Worm (Caenorhabditis elegans) whole organism, L2 larva: ENCODE data around the gene B0244.7.

Experiments used
- C34F6.9 ChIP-seq: fragments of 150-350 bp; optimal IDR thresholded peaks from 2 replicates; lab custom pipeline; 2014; ENCODE audit warnings: missing biosample characterization, missing genetic modification characterization
- F13H6.1 ChIP-seq: sonication (generic microtip); optimal IDR thresholded peaks from 2 replicates; lab custom pipeline; 2016; ENCODE audit warnings: missing genetic modification characterization, missing compliant biosample characterization
- R02D3.7 ChIP-seq: fragments of 150-350 bp; optimal IDR thresholded peaks from 2 replicates; lab custom pipeline; 2014; ENCODE audit warnings: missing biosample characterization, missing genetic modification characterization
- Y55F3AM.14 ChIP-seq: fragments of 200-800 bp; sonication (Bioruptor generic); optimal IDR thresholded peaks from 2 replicates; lab custom pipeline; 2018; ENCODE audit warnings: mild to moderate bottlenecking, missing genetic modification characterization, missing compliant biosample characterization
- alr-1 ChIP-seq: fragments of 150-350 bp; optimal IDR thresholded peaks from 2 replicates; lab custom pipeline; 2014; ENCODE audit warnings: missing biosample characterization, missing genetic modification characterization
- ama-1 ChIP-seq: fragments of 150-350 bp; optimal IDR thresholded peaks from 2 replicates; lab custom pipeline; 2018; ENCODE audit warnings: inconsistent platforms
- blmp-1 ChIP-seq: sonication (generic microtip); optimal IDR thresholded peaks from 2 replicates; lab custom pipeline; 2017; ENCODE audit warnings: missing genetic modification characterization, mild to moderate bottlenecking, missing compliant biosample characterization, antibody characterized with exemption, moderate library complexity; ENCODE audit not compliant: insufficient read depth
- ceh-16 ChIP-seq: fragments of 150-350 bp; optimal IDR thresholded peaks from 2 replicates; lab custom pipeline; 2014; ENCODE audit warnings: missing biosample characterization, missing genetic modification characterization
- crh-2 ChIP-seq: sonication (generic microtip); optimal IDR thresholded peaks from 2 replicates; lab custom pipeline; 2017; ENCODE audit warnings: missing biosample characterization, missing genetic modification characterization
- egl-27 ChIP-seq: sonication (generic microtip); optimal IDR thresholded peaks from 3 replicates; lab custom pipeline; 2017; ENCODE audit warnings: missing biosample characterization, missing genetic modification reagents, missing genetic modification characterization
- elt-1 ChIP-seq: fragments of 150-350 bp; optimal IDR thresholded peaks from 2 replicates; lab custom pipeline; 2014; ENCODE audit warnings: missing biosample characterization, missing genetic modification characterization
- fos-1 ChIP-seq: fragments of 150-350 bp; optimal IDR thresholded peaks from 2 replicates; lab custom pipeline; 2014; ENCODE audit warnings: missing biosample characterization, missing genetic modification characterization
- gmeb-1 ChIP-seq: fragments of 150-350 bp; optimal IDR thresholded peaks from 2 replicates; lab custom pipeline; 2014; ENCODE audit warnings: missing biosample characterization, missing genetic modification characterization
- lin-11 ChIP-seq: fragments of 150-350 bp; sonication (generic microtip); optimal IDR thresholded peaks from 2 replicates; lab custom pipeline; 2014; ENCODE audit warnings: missing biosample characterization, missing genetic modification characterization, inconsistent platforms, mixed read lengths
- lin-13 ChIP-seq: fragments of 150-350 bp; optimal IDR thresholded peaks from 2 replicates; lab custom pipeline; 2014; ENCODE audit warnings: missing biosample characterization, missing genetic modification reagents, missing genetic modification characterization
- lin-39 ChIP-seq: fragments of 150-350 bp; optimal IDR thresholded peaks from 2 replicates; lab custom pipeline; 2014; ENCODE audit warnings: missing biosample characterization, missing genetic modification reagents, missing genetic modification characterization
- lsy-2 ChIP-seq, 2 experiments: fragments of 150-350 bp in 1 of 2; sonication (generic microtip) in 1 of 2; optimal IDR thresholded peaks; 2 replicates each; lab custom pipeline; 2014 to 2017; ENCODE audit warnings: missing biosample characterization in 2 of 2, missing genetic modification characterization in 2 of 2
- mab-5 ChIP-seq: fragments of 150-350 bp; optimal IDR thresholded peaks from 2 replicates; lab custom pipeline; 2014; ENCODE audit warnings: missing biosample characterization, missing genetic modification characterization
- mdl-1 ChIP-seq, 2 experiments: fragments of 150-350 bp in 1 of 2; sonication (generic microtip) in 1 of 2; optimal IDR thresholded peaks; 2 replicates each; lab custom pipeline; 2017; ENCODE audit warnings: missing biosample characterization in 2 of 2, missing genetic modification characterization in 2 of 2
- nhr-10 ChIP-seq: sonication (generic microtip); optimal IDR thresholded peaks from 2 replicates; lab custom pipeline; 2017; ENCODE audit warnings: missing biosample characterization, missing genetic modification characterization
- nhr-11 ChIP-seq: fragments of 150-350 bp; optimal IDR thresholded peaks from 2 replicates; lab custom pipeline; 2014; ENCODE audit warnings: missing biosample characterization, missing genetic modification characterization
- nhr-12 ChIP-seq: fragments of 150-350 bp; optimal IDR thresholded peaks from 2 replicates; lab custom pipeline; 2014; ENCODE audit warnings: missing biosample characterization, missing genetic modification characterization
- nhr-129 ChIP-seq: fragments of 150-350 bp; optimal IDR thresholded peaks from 2 replicates; lab custom pipeline; 2014; ENCODE audit warnings: missing biosample characterization, missing genetic modification characterization
- nhr-21 ChIP-seq: fragments of 150-350 bp; optimal IDR thresholded peaks from 2 replicates; lab custom pipeline; 2014; ENCODE audit warnings: missing biosample characterization, missing genetic modification characterization
- nhr-23 ChIP-seq: fragments of 150-350 bp; optimal IDR thresholded peaks from 2 replicates; lab custom pipeline; 2014; ENCODE audit warnings: missing biosample characterization, missing genetic modification reagents, missing genetic modification characterization
- nhr-25 ChIP-seq: fragments of 150-350 bp; sonication (generic microtip); optimal IDR thresholded peaks from 3 replicates; lab custom pipeline; 2014; ENCODE audit warnings: missing biosample characterization, missing genetic modification characterization
- nhr-6 ChIP-seq: fragments of 150-350 bp; optimal IDR thresholded peaks from 2 replicates; lab custom pipeline; 2014; ENCODE audit warnings: missing biosample characterization, missing genetic modification characterization
- sem-4 ChIP-seq: fragments of 150-350 bp; optimal IDR thresholded peaks from 2 replicates; lab custom pipeline; 2014; ENCODE audit warnings: missing biosample characterization, missing genetic modification reagents, missing genetic modification characterization
- sma-3 ChIP-seq: sonication (generic microtip); optimal IDR thresholded peaks from 2 replicates; lab custom pipeline; 2016; ENCODE audit warnings: missing genetic modification reagents, missing genetic modification characterization, missing compliant biosample characterization
- sma-9 ChIP-seq, 2 experiments: fragments of 150-350 bp in 1 of 2; sonication (generic microtip) in 1 of 2; optimal IDR thresholded peaks; 2 replicates each; lab custom pipeline; 2014 to 2016; ENCODE audit warnings: missing genetic modification characterization in 2 of 2, mild to moderate bottlenecking in 1 of 2, missing biosample characterization in 1 of 2, missing compliant biosample characterization in 1 of 2, missing genetic modification reagents in 1 of 2, moderate library complexity in 1 of 2
- snpc-4 ChIP-seq: fragments of 150-350 bp; optimal IDR thresholded peaks from 2 replicates; lab custom pipeline; 2014; ENCODE audit warnings: missing biosample characterization, missing genetic modification characterization
- unc-39 ChIP-seq: fragments of 150-350 bp; optimal IDR thresholded peaks from 2 replicates; lab custom pipeline; 2014; ENCODE audit warnings: missing biosample characterization, missing genetic modification characterization
- unc-55 ChIP-seq: fragments of 150-350 bp; sonication (generic microtip); optimal IDR thresholded peaks from 3 replicates; lab custom pipeline; 2014; ENCODE audit warnings: missing biosample characterization, missing genetic modification reagents, missing genetic modification characterization
- unc-62 ChIP-seq: fragments of 150-350 bp; optimal IDR thresholded peaks from 2 replicates; lab custom pipeline; 2014; ENCODE audit warnings: missing biosample characterization, missing genetic modification reagents, missing genetic modification characterization
- zag-1 ChIP-seq: fragments of 150-350 bp; optimal IDR thresholded peaks from 2 replicates; lab custom pipeline; 2014; ENCODE audit warnings: missing biosample characterization, missing genetic modification characterization
- ztf-1 ChIP-seq: fragments of 200-800 bp; sonication (Bioruptor generic); conservative IDR thresholded peaks from 2 replicates; pipeline ENCODE4 v1.3.6; 2022; ENCODE audit warnings: missing genetic modification characterization, missing compliant biosample characterization
- ztf-11 ChIP-seq: sonication (generic microtip); optimal IDR thresholded peaks from 2 replicates; lab custom pipeline; 2017; ENCODE audit warnings: missing biosample characterization, missing genetic modification characterization
- ztf-4 ChIP-seq: fragments of 150-350 bp; optimal IDR thresholded peaks from 2 replicates; lab custom pipeline; 2014; ENCODE audit warnings: missing biosample characterization, missing genetic modification characterization

The B0244.7 gene

DNA sequence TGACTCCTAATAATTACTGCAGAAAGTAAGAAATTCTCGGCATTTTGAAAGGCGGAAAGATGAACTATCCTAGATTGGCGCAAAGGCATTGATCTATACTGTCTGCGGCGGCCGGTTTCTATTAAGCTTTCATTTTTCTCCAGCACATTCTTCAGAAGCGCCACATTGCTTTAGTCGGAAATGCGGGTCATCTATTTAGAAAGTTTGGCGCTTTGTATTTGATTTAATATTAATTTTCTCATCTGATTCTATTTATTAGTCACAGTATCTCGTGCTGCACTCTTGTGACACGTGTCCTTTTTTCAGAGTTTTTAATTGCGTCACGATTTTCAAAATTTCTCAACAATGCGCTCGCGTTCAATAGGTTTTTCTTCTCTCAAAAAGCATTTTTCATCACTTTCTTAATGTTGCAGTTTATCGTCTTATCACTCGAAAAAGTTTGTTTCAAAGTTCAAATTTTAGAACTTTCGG, 16.3 kb upstream of the B0244.7 start:
- TF ChIP-seq sma-3 (GFP tag; lab: Kevin White, UChicago) (no peak), fos-1 (tag; lab: Kevin White, UChicago) (no peak), R02D3.7 (no peak), lsy-2 (tag; optimal IDR thresholded peaks at IDR 0.05; lab: Kevin White, UChicago) (no peak), nhr-6 (tag; lab: Kevin White, UChicago) (peak; percentile 16), mab-5 (tag; lab: Kevin White, UChicago) (no peak), nhr-12 (no peak), nhr-23 (tag; lab: Kevin White, UChicago) (no peak), ztf-1 (GFP tag; lab: Robert Waterston, UW) (no peak), lin-39 (tag; lab: Kevin White, UChicago) (no peak), lin-13 (no peak), sma-9 (GFP tag; optimal IDR thresholded peaks at IDR 0.05; lab: Kevin White, UChicago) (peak; percentile 2), sma-9 (tag; optimal IDR thresholded peaks at IDR 0.05; lab: Kevin White, UChicago) (no peak)

ce11 chrIII:5715467-5715866, 15.8 kb upstream of the B0244.7 start:
- TF ChIP-seq gmeb-1 (tag; lab: Kevin White, UChicago) (no peak), crh-2 (tag; lab: Kevin White, UChicago) (peak; percentile 51), C34F6.9 (tag; lab: Kevin White, UChicago) (peak; percentile 87), sma-3 (GFP tag; lab: Kevin White, UChicago) (peak; percentile 34), nhr-25 (tag; lab: Kevin White, UChicago) (peak; percentile 60), snpc-4 (tag; lab: Kevin White, UChicago) (peak; percentile 26), egl-27 (tag; lab: Kevin White, UChicago) (peak; percentile 26), unc-62 (GFP tag; lab: Kevin White, UChicago) (no peak), mdl-1 (tag; optimal IDR thresholded peaks at IDR 0.05; lab: Kevin White, UChicago) (peak; percentile 63 to 68), nhr-12 (no peak), zag-1 (no peak), ztf-4 (tag; lab: Kevin White, UChicago) (peak; percentile 7), alr-1 (tag; lab: Kevin White, UChicago) (no peak), F13H6.1 (tag; lab: Kevin White, UChicago) (peak; percentile 75), mab-5 (tag; lab: Kevin White, UChicago) (no peak), fos-1 (tag; lab: Kevin White, UChicago) (peak; percentile 54), ama-1 (lab: Kevin White, UChicago) (no peak), lsy-2 (tag; optimal IDR thresholded peaks at IDR 0.05; lab: Kevin White, UChicago) (peak in 1 of 2 experiments; percentile 64), nhr-129 (tag; lab: Kevin White, UChicago) (peak; percentile 88), lin-11 (tag; lab: Kevin White, UChicago) (peak; percentile 84), lin-13 (peak; percentile 12), nhr-10 (tag; lab: Kevin White, UChicago) (no peak), sem-4 (tag; lab: Kevin White, UChicago) (peak; percentile 62), nhr-6 (tag; lab: Kevin White, UChicago) (no peak), elt-1 (no peak), blmp-1 (tag; lab: Kevin White, UChicago) (peak; percentile 24), nhr-21 (tag; lab: Kevin White, UChicago) (peak; percentile 73), Y55F3AM.14 (GFP tag; lab: Kevin White, UChicago) (peak; percentile 70), unc-55 (GFP tag; lab: Kevin White, UChicago) (peak; percentile 83)

DNA sequence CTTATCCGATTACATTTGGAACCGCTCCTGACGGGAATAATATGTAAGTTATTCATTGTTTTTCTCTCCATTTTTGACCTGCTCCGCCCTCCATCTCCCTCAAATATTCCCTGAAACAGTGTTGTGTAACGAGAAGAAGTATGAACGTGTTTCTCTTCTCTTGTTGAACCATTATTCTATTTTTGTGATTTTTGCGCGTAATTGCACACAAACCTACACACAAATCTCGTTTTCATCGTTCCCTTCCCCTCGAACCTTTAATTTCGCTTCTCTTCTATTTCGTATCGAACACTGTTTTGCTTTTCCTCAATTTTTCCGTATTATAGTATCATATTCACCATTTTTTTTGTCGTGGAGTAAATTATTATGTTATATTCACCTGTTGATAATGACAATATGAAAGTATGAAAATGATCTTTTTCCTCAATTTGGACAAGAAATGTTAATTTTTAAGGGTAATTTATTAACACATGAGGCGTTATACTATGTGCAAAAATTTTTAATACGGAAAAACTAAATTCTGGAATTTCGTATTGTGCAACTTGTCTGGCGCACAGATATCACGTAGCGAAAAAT, 14.0 kb upstream of the B0244.7 start:
- peak; percentile 28 for TF ChIP-seq ama-1 (lab: Kevin White, UChicago)
- TF ChIP-seq nhr-11 (tag; lab: Kevin White, UChicago): no peak

DNA sequence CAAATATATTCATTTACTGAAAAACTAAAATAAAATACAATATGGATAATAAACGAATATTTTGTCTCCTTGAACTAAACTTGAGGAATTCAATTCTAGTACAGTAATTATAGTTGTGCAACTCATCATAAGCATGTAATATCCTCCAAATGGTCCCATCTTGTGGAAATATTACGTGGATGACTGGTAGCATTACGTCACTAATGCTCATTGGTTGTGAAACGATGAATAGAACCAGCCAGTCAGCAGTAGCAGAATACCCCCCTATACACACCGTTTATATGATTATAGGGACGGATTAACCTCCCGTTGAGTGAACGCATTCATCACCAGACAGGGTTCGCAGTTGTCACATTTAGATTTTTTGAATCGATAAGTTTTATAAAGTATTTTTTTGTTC, 12.9 kb upstream of the B0244.7 start:
- TF ChIP-seq unc-39 (tag; lab: Kevin White, UChicago) (no peak), snpc-4 (tag; lab: Kevin White, UChicago) (no peak), ztf-11 (no peak), egl-27 (tag; lab: Kevin White, UChicago) (no peak), ceh-16 (tag; lab: Kevin White, UChicago) (peak; percentile 4)
